Fruit fly (Drosophila melanogaster): ENCODE measurements around the gene CG13760.

CG13760 gene

dm6 chrX:2589446-2590038 lies 4.0 kb upstream of the CG13760 start (continued):
- TF ChIP-seq chinmo (GFP tag; IDR thresholded peaks at IDR 0.05; ENCODE audit: partially characterized antibody) (no peak), HLH4C (GFP tag; IDR thresholded peaks at IDR 0.05; ENCODE audit: partially characterized antibody) (no peak), CG16779 (GFP tag; IDR thresholded peaks at IDR 0.05) (peak; percentile 96), CG6175 (GFP tag; IDR thresholded peaks at IDR 0.05) (peak; percentile 95), wek (GFP tag; optimal IDR thresholded peaks at IDR 0.05) (peak; percentile 61), CG1647 (GFP tag; optimal IDR thresholded peaks at IDR 0.05) (peak; percentile 93), dati (GFP tag; IDR thresholded peaks at IDR 0.05) (peak; percentile 59), gcm2 (GFP tag; optimal IDR thresholded peaks at IDR 0.05) (peak; percentile 84), HHEX (GFP tag; optimal IDR thresholded peaks at IDR 0.05) (peak; percentile 92), Vsx1 (GFP tag; optimal IDR thresholded peaks at IDR 0.05) (peak; percentile 37), CG16813 (GFP tag; IDR thresholded peaks at IDR 0.05; ENCODE audit: partially characterized antibody) (no peak), bbx (GFP tag; IDR thresholded peaks at IDR 0.05; ENCODE audit: partially characterized antibody) (no peak), CG2202 (tag; optimal IDR thresholded peaks at IDR 0.05) (peak; percentile 16), tgo (GFP tag; IDR thresholded peaks at IDR 0.05) (peak; percentile 91), CG9876 (GFP tag; optimal IDR thresholded peaks at IDR 0.05) (peak; percentile 93), ato (GFP tag; IDR thresholded peaks at IDR 0.05; ENCODE audit: partially characterized antibody) (no peak), CG9609 (GFP tag; optimal IDR thresholded peaks at IDR 0.05) (peak; percentile 92), CG4360 (GFP tag; IDR thresholded peaks at IDR 0.05) (peak; percentile 69), onecut (GFP tag; IDR thresholded peaks at IDR 0.05) (peak; percentile 74), sna (GFP tag; IDR thresholded peaks at IDR 0.05; ENCODE audit: partially characterized antibody) (no peak), CG17385 (GFP tag; optimal IDR thresholded peaks at IDR 0.05) (peak; percentile 87), ftz-f1 (GFP tag; optimal IDR thresholded peaks at IDR 0.05) (peak; percentile 78), Bteb2 (GFP tag; optimal IDR thresholded peaks at IDR 0.05) (peak; percentile 92), CG8281 (tag; optimal IDR thresholded peaks at IDR 0.05) (peak; percentile 63), CG17912 (GFP tag; optimal IDR thresholded peaks at IDR 0.05) (no peak), nom (GFP tag; optimal IDR thresholded peaks at IDR 0.05) (no peak), Camta (GFP tag; optimal IDR thresholded peaks at IDR 0.05) (peak; percentile 75), CG13624 (GFP tag; optimal IDR thresholded peaks at IDR 0.05) (peak; percentile 96), CG3407 (GFP tag; optimal IDR thresholded peaks at IDR 0.05) (peak; percentile 77), CG5180 (GFP tag; optimal IDR thresholded peaks at IDR 0.05) (peak; percentile 66), zfh1 (GFP tag; IDR thresholded peaks at IDR 0.05) (peak; percentile 96), tna (GFP tag; IDR thresholded peaks at IDR 0.05; ENCODE audit: partially characterized antibody) (no peak), unc-4 (GFP tag; IDR thresholded peaks at IDR 0.05; ENCODE audit: partially characterized antibody) (no peak), Gsc (GFP tag; IDR thresholded peaks at IDR 0.05) (peak; percentile 77), Lim3 (GFP tag; IDR thresholded peaks at IDR 0.05) (peak; percentile 71), CG32767 (GFP tag; IDR thresholded peaks at IDR 0.05) (peak; percentile 80), Elba2 (GFP tag; optimal IDR thresholded peaks at IDR 0.05) (peak; percentile 61), CG15696 (tag; optimal IDR thresholded peaks at IDR 0.05) (peak; percentile 52), fu2 (GFP tag; optimal IDR thresholded peaks at IDR 0.05) (peak; percentile 96), CG3838 (GFP tag; optimal IDR thresholded peaks at IDR 0.05) (peak; percentile 21), z (GFP tag; IDR thresholded peaks at IDR 0.05) (0 out of 3 replicates have a peak, but pooled peaks have one; percentile 36), zf30C (GFP tag; optimal IDR thresholded peaks at IDR 0.05) (no peak), CG7987 (GFP tag; optimal IDR thresholded peaks at IDR 0.05) (peak; percentile 87), klu (GFP tag; IDR thresholded peaks at IDR 0.05) (peak; percentile 89), emc (GFP tag; optimal IDR thresholded peaks at IDR 0.05) (peak; percentile 85), Med (GFP tag) (peak; percentile 100), CG2116 (GFP tag; optimal IDR thresholded peaks at IDR 0.05) (peak; percentile 15), dysf (GFP tag; IDR thresholded peaks at IDR 0.05) (peak; percentile 96), CG2120 (GFP tag; optimal IDR thresholded peaks at IDR 0.05) (peak; percentile 99), Sox100B (GFP tag; optimal IDR thresholded peaks at IDR 0.05) (peak; percentile 64)

Measured in whole organism, embryonic.